Fruit fly (Drosophila melanogaster): Measurements from ENCODE around the gene TM9SF4.
A peak's percentile ranks its signal among the peaks of the same experiment; 100 is the strongest.

Gene TM9SF4

dm6 chr2L:13780109-13780947, 33.6 kb downstream of the TM9SF4 start, which contains the start of the genes CG9008 and p38b (continued):
- TF ChIP-seq her (GFP tag; optimal IDR thresholded peaks at IDR 0.05) (peak; percentile 99), hth (optimal IDR thresholded peaks at IDR 0.05) (no peak), Hr51 (GFP tag; optimal IDR thresholded peaks at IDR 0.05) (peak; percentile 26 to 91), ac (GFP tag; optimal IDR thresholded peaks at IDR 0.05) (no peak), CG32772 (GFP tag; IDR thresholded peaks at IDR 0.05) (peak; percentile 53; the same call in 1 of the 2 replicates), H2.0 (GFP tag; IDR thresholded peaks at IDR 0.05) (no peak; the same call in 1 of the 2 replicates), CG12155 (GFP tag; optimal IDR thresholded peaks at IDR 0.05) (peak; percentile 73), ab (GFP tag; optimal IDR thresholded peaks at IDR 0.05) (no peak), crc (GFP tag; optimal IDR thresholded peaks at IDR 0.05) (no peak), sug (tag; optimal IDR thresholded peaks at IDR 0.05) (peak; percentile 88), sna (GFP tag; IDR thresholded peaks at IDR 0.05; ENCODE audit: partially characterized antibody) (no peak), Mad (GFP tag; optimal IDR thresholded peaks at IDR 0.05) (no peak), ranshi (GFP tag; IDR thresholded peaks at IDR 0.05) (no peak; the same call in 1 of the 2 replicates), Sry-β (GFP tag; optimal IDR thresholded peaks at IDR 0.05) (peak; percentile 28), CG9876 (GFP tag; optimal IDR thresholded peaks at IDR 0.05) (no peak), Dip3 (GFP tag; optimal IDR thresholded peaks at IDR 0.05) (peak; percentile 7), bsh (GFP tag; optimal IDR thresholded peaks at IDR 0.05) (peak; percentile 54 to 75), CG17612 (GFP tag; IDR thresholded peaks at IDR 0.05) (no peak), ash1 (GFP tag; optimal IDR thresholded peaks at IDR 0.05) (no peak), CG34224 (GFP tag; IDR thresholded peaks at IDR 0.05; ENCODE audit: partially characterized antibody) (peak; percentile 58; the same call in 2 of the 3 replicates), CG11085 (GFP tag; IDR thresholded peaks at IDR 0.05) (no peak), CG4282 (GFP tag; optimal IDR thresholded peaks at IDR 0.05) (no peak), jumu (GFP tag; optimal IDR thresholded peaks at IDR 0.05) (peak; percentile 11), CG6791 (GFP tag; IDR thresholded peaks at IDR 0.05; ENCODE audit: partially characterized antibody) (peak; percentile 29; the same call in 1 of the 3 replicates), oc (tag; optimal IDR thresholded peaks at IDR 0.05) (no peak), CG12219 (GFP tag; optimal IDR thresholded peaks at IDR 0.05) (peak; percentile 40), croc (GFP tag; conservative IDR thresholded peaks at IDR 0.05) (peak; percentile 44; the same call in 1 of the 3 replicates), CG8388 (GFP tag; optimal IDR thresholded peaks at IDR 0.05) (peak; percentile 84), odd (GFP tag; optimal IDR thresholded peaks at IDR 0.05) (peak; percentile 87), Hmr (GFP tag; optimal IDR thresholded peaks at IDR 0.05) (peak; percentile 89), CG1603 (tag; optimal IDR thresholded peaks at IDR 0.05) (peak; percentile 40), CG10209 (GFP tag; optimal IDR thresholded peaks at IDR 0.05) (peak; percentile 88), Hmx (GFP tag; optimal IDR thresholded peaks at IDR 0.05) (no peak), NFAT (GFP tag; IDR thresholded peaks at IDR 0.05) (peak; percentile 85), toy (GFP tag; IDR thresholded peaks at IDR 0.05) (0 out of 2 replicates have a peak, but pooled peaks have one; percentile 20), Oaz (GFP tag; IDR thresholded peaks at IDR 0.05) (0 out of 2 replicates have a peak, but pooled peaks have one; percentile 25), fd64A (GFP tag; optimal IDR thresholded peaks at IDR 0.05) (no peak), CG10431 (GFP tag; optimal IDR thresholded peaks at IDR 0.05) (peak; percentile 75), CG10959 (GFP tag; IDR thresholded peaks at IDR 0.05) (no peak), caup (GFP tag; optimal IDR thresholded peaks at IDR 0.05; ENCODE audit: severe bottlenecking) (peak; percentile 82), D19B (GFP tag; optimal IDR thresholded peaks at IDR 0.05) (peak; percentile 77), CG11695 (GFP tag; IDR thresholded peaks at IDR 0.05) (peak; percentile 62; the same call in 2 of the 3 replicates), tio (GFP tag; optimal IDR thresholded peaks at IDR 0.05) (no peak), D19A (tag; optimal IDR thresholded peaks at IDR 0.05) (peak; percentile 99), CG16779 (GFP tag; IDR thresholded peaks at IDR 0.05) (no peak), sc (optimal IDR thresholded peaks at IDR 0.05) (no peak), sc (GFP tag; optimal IDR thresholded peaks at IDR 0.05) (peak; percentile 65), wdn (GFP tag; IDR thresholded peaks at IDR 0.05) (0 out of 2 replicates have a peak, but pooled peaks have one; percentile 13)
